Fruit fly (Drosophila melanogaster): ENCODE data around the gene CG14218.
A peak's percentile ranks its signal among the peaks of the same experiment; 100 is the strongest.

The CG14218 gene

dm6 chrX:19565714-19566316 lies 16.0 kb downstream of the CG14218 start, which contains the start of the genes Grip84 and car (continued):
- no peak for TF ChIP-seq btn (GFP tag; optimal IDR thresholded peaks at IDR 0.05)
- TF ChIP-seq so (GFP tag; IDR thresholded peaks at IDR 0.05) = no peak
- no peak for TF ChIP-seq CG17612 (GFP tag; IDR thresholded peaks at IDR 0.05)
- no peak for TF ChIP-seq CG31388 (GFP tag; optimal IDR thresholded peaks at IDR 0.05)
- peak; percentile 32; the same call in 1 of the 2 replicates for TF ChIP-seq CG32767 (GFP tag; IDR thresholded peaks at IDR 0.05)
- TF ChIP-seq sens (GFP tag) = peak; percentile 91
- peak; percentile 20 for TF ChIP-seq Side (GFP tag; optimal IDR thresholded peaks at IDR 0.05)
- peak; percentile 72 for TF ChIP-seq pum (GFP tag; optimal IDR thresholded peaks at IDR 0.05)
- TF ChIP-seq D19A (tag; optimal IDR thresholded peaks at IDR 0.05) = peak; percentile 41
- TF ChIP-seq usp (GFP tag; optimal IDR thresholded peaks at IDR 0.05) = no peak
- TF ChIP-seq CG6654 (GFP tag; optimal IDR thresholded peaks at IDR 0.05) = no peak
- TF ChIP-seq bbx (GFP tag; IDR thresholded peaks at IDR 0.05; ENCODE audit: partially characterized antibody) = 0 out of 2 replicates have a peak, but pooled peaks have one; percentile 23
- peak; percentile 37 for TF ChIP-seq cato (GFP tag; optimal IDR thresholded peaks at IDR 0.05; ENCODE audit: borderline replicate concordance)
- peak; percentile 67; the same call in 1 of the 2 replicates for TF ChIP-seq sisA (GFP tag; IDR thresholded peaks at IDR 0.05)
- TF ChIP-seq CG30020 (tag; optimal IDR thresholded peaks at IDR 0.05) = peak; percentile 94
- peak; percentile 58 for TF ChIP-seq tin (GFP tag; optimal IDR thresholded peaks at IDR 0.05)
- TF ChIP-seq HLHmδ (GFP tag; optimal IDR thresholded peaks at IDR 0.05) = no peak
- TF ChIP-seq CG6272 (GFP tag; IDR thresholded peaks at IDR 0.05) = peak; percentile 74
- no peak for TF ChIP-seq Deaf1 (tag; optimal IDR thresholded peaks at IDR 0.05)
- TF ChIP-seq CG11398 (GFP tag; optimal IDR thresholded peaks at IDR 0.05) = no peak
- no peak for TF ChIP-seq CG6854 (GFP tag; optimal IDR thresholded peaks at IDR 0.05)
- TF ChIP-seq sob (GFP tag; IDR thresholded peaks at IDR 0.05) = peak; percentile 66
- TF ChIP-seq stc (GFP tag; IDR thresholded peaks at IDR 0.05) = no peak
- no peak for TF ChIP-seq CG2678 (tag; optimal IDR thresholded peaks at IDR 0.05)
- peak; percentile 61 for TF ChIP-seq Camta (GFP tag; optimal IDR thresholded peaks at IDR 0.05)
- TF ChIP-seq scrt (GFP tag; optimal IDR thresholded peaks at IDR 0.05) = no peak
- peak; percentile 62 for TF ChIP-seq CG12155 (GFP tag; optimal IDR thresholded peaks at IDR 0.05)
- TF ChIP-seq psq (GFP tag; optimal IDR thresholded peaks at IDR 0.05) = no peak
- TF ChIP-seq sim (GFP tag; IDR thresholded peaks at IDR 0.05) = no peak
- TF ChIP-seq HmgD (GFP tag; optimal IDR thresholded peaks at IDR 0.05) = no peak
- peak; percentile 82 for TF ChIP-seq Abd-B (GFP tag; optimal IDR thresholded peaks at IDR 0.05)
- peak; percentile 7 for TF ChIP-seq CG4617 (GFP tag; optimal IDR thresholded peaks at IDR 0.05; ENCODE audit: borderline replicate concordance)
- peak; percentile 68 for TF ChIP-seq fd3F (GFP tag; optimal IDR thresholded peaks at IDR 0.05)
- no peak for TF ChIP-seq vfl (GFP tag; optimal IDR thresholded peaks at IDR 0.05)
- no peak for TF ChIP-seq Awh (GFP tag; IDR thresholded peaks at IDR 0.05)
- peak; percentile 89 for TF ChIP-seq row (GFP tag; IDR thresholded peaks at IDR 0.05)
- TF ChIP-seq salm (tag; optimal IDR thresholded peaks at IDR 0.05) = no peak
- no peak for TF ChIP-seq gt (GFP tag; IDR thresholded peaks at IDR 0.05)
- peak; percentile 25 for TF ChIP-seq Fer2 (tag; optimal IDR thresholded peaks at IDR 0.05)
- no peak for TF ChIP-seq CG10274 (GFP tag; optimal IDR thresholded peaks at IDR 0.05)
- no peak for TF ChIP-seq lbe (GFP tag; optimal IDR thresholded peaks at IDR 0.05)
- peak; percentile 56 for TF ChIP-seq MESR4 (GFP tag; optimal IDR thresholded peaks at IDR 0.05)
- peak; percentile 78 for TF ChIP-seq CG16815 (GFP tag; optimal IDR thresholded peaks at IDR 0.05)
- 0 out of 2 replicates have a peak, but pooled peaks have one; percentile 48 for TF ChIP-seq CG8765 (GFP tag; IDR thresholded peaks at IDR 0.05)
- TF ChIP-seq pros (GFP tag; optimal IDR thresholded peaks at IDR 0.05) = no peak
- TF ChIP-seq HLH4C (GFP tag; IDR thresholded peaks at IDR 0.05; ENCODE audit: partially characterized antibody) = no peak
- TF ChIP-seq Dbx (GFP tag; IDR thresholded peaks at IDR 0.05) = peak; percentile 61; the same call in 1 of the 3 replicates
- TF ChIP-seq Dll (GFP tag; IDR thresholded peaks at IDR 0.05; ENCODE audit: partially characterized antibody) = 0 out of 4 replicates have a peak, but pooled peaks have one; percentile 30
- TF ChIP-seq dimm (GFP tag; IDR thresholded peaks at IDR 0.05) = no peak
- TF ChIP-seq Hr39 (optimal IDR thresholded peaks at IDR 0.05) = no peak
- peak; percentile 83 for TF ChIP-seq CG30403 (GFP tag; optimal IDR thresholded peaks at IDR 0.05)

Data from whole organism, embryonic.